5 fruit fly cellular contexts compared by ENCODE assay signal in genomic region chr3L:22179091-22179778, dm6.
TF ChIP-seq lines count a peak whose summit lies in the region.

No protein-coding gene starts in this region.

- TF ChIP-seq CTCF in whole organism, embryonic (GFP tag; optimal IDR thresholded peaks at IDR 0.05; lab: Kevin White, UChicago), result no peak

TF ChIP-seq in whole organism, 6 proteins besides CTCF, POLR2A, EP300 and RAD21:
- TF ChIP-seq Dll (optimal IDR thresholded peaks at IDR 0.05; lab: Kevin White, UChicago) (peak; percentile 68), pan (optimal IDR thresholded peaks at IDR 0.05; lab: Kevin White, UChicago) (no peak)
TF ChIP-seq in whole organism: peak in this region for 1.

TF ChIP-seq in whole organism, embryonic, 481 proteins besides CTCF, POLR2A, EP300 and RAD21:
- TF ChIP-seq Ets65A (GFP tag; lab: Kevin White, UChicago) (peak; percentile 46), ranshi (GFP tag; IDR thresholded peaks at IDR 0.05; lab: Robert Waterston, UW) (no peak), CG17385 (GFP tag; optimal IDR thresholded peaks at IDR 0.05; lab: Kevin White, UChicago) (no peak), slp2 (GFP tag; optimal IDR thresholded peaks at IDR 0.05; lab: Kevin White, UChicago) (no peak), tup (GFP tag; optimal IDR thresholded peaks at IDR 0.05; lab: Kevin White, UChicago) (no peak), stc (GFP tag; IDR thresholded peaks at IDR 0.05; lab: Robert Waterston, UW) (no peak), Blimp-1 (GFP tag; optimal IDR thresholded peaks at IDR 0.05; lab: Kevin White, UChicago) (no peak), CG15073 (GFP tag; optimal IDR thresholded peaks at IDR 0.05; lab: Kevin White, UChicago) (no peak), z (GFP tag; IDR thresholded peaks at IDR 0.05; lab: Robert Waterston, UW) (0 out of 3 replicates have a peak, but pooled peaks have one; percentile 35), CG33557 (GFP tag; optimal IDR thresholded peaks at IDR 0.05; lab: Kevin White, UChicago) (no peak), CG4404 (GFP tag; IDR thresholded peaks at IDR 0.05; lab: Robert Waterston, UW) (no peak), CoRest (tag; optimal IDR thresholded peaks at IDR 0.05; lab: Kevin White, UChicago) (no peak), Asciz (GFP tag; optimal IDR thresholded peaks at IDR 0.05; lab: Kevin White, UChicago) (no peak), Sox102F (GFP tag; optimal IDR thresholded peaks at IDR 0.05; lab: Kevin White, UChicago) (no peak), zen2 (GFP tag; IDR thresholded peaks at IDR 0.05; lab: Robert Waterston, UW; ENCODE audit: partially characterized antibody) (0 out of 3 replicates have a peak, but pooled peaks have one; percentile 17), Dad (GFP tag; optimal IDR thresholded peaks at IDR 0.05; lab: Kevin White, UChicago) (no peak)
TF ChIP-seq in whole organism, embryonic: peak in this region for 3.

TF ChIP-seq in whole organism, prepupa, 60 proteins besides CTCF, POLR2A, EP300 and RAD21 (continues in another document):
- no peak for TF ChIP-seq cyc (GFP tag; optimal IDR thresholded peaks at IDR 0.05; lab: Kevin White, UChicago)
- TF ChIP-seq CG11294 (GFP tag; IDR thresholded peaks at IDR 0.05; lab: Robert Waterston, UW), result no peak
- TF ChIP-seq CG6163 (GFP tag; IDR thresholded peaks at IDR 0.05; lab: Robert Waterston, UW), result no peak
- no peak for TF ChIP-seq Ets21C (GFP tag; optimal IDR thresholded peaks at IDR 0.05; lab: Kevin White, UChicago)
- no peak for TF ChIP-seq CG8119 (GFP tag; IDR thresholded peaks at IDR 0.05; lab: Robert Waterston, UW)
- peak in 1 of 2 experiments; percentile 11 for TF ChIP-seq salr (GFP tag; optimal IDR thresholded peaks at IDR 0.05; lab: Kevin White, UChicago)
- no peak for TF ChIP-seq Smox (GFP tag; optimal IDR thresholded peaks at IDR 0.05; lab: Kevin White, UChicago)
- TF ChIP-seq Eip93F (GFP tag; optimal IDR thresholded peaks at IDR 0.05; lab: Kevin White, UChicago), result no peak
- TF ChIP-seq CG4318 (GFP tag; optimal IDR thresholded peaks at IDR 0.05; lab: Kevin White, UChicago), result no peak
- TF ChIP-seq CG6808 (GFP tag; optimal IDR thresholded peaks at IDR 0.05; lab: Kevin White, UChicago), result no peak
- TF ChIP-seq CG10631 (GFP tag; optimal IDR thresholded peaks at IDR 0.05; lab: Kevin White, UChicago), result peak; percentile 8
- TF ChIP-seq dac (GFP tag; optimal IDR thresholded peaks at IDR 0.05; lab: Kevin White, UChicago), result no peak
- TF ChIP-seq Hr4 (GFP tag; optimal IDR thresholded peaks at IDR 0.05; lab: Kevin White, UChicago), result no peak
- no peak for TF ChIP-seq Hr39 (GFP tag; optimal IDR thresholded peaks at IDR 0.05; lab: Kevin White, UChicago)
- no peak for TF ChIP-seq Lpt (GFP tag; optimal IDR thresholded peaks at IDR 0.05; lab: Kevin White, UChicago)
- TF ChIP-seq CG34406 (GFP tag; optimal IDR thresholded peaks at IDR 0.05; lab: Kevin White, UChicago), result no peak
- TF ChIP-seq CG8319 (GFP tag; optimal IDR thresholded peaks at IDR 0.05; lab: Kevin White, UChicago), result no peak
- TF ChIP-seq CG31627 (GFP tag; optimal IDR thresholded peaks at IDR 0.05; lab: Kevin White, UChicago), result no peak
- TF ChIP-seq Gug (GFP tag; IDR thresholded peaks at IDR 0.05; lab: Robert Waterston, UW), result no peak
- TF ChIP-seq CG32006 (GFP tag; optimal IDR thresholded peaks at IDR 0.05; lab: Kevin White, UChicago), result peak; percentile 15
- no peak for TF ChIP-seq Sox15 (GFP tag; optimal IDR thresholded peaks at IDR 0.05; lab: Kevin White, UChicago)
- TF ChIP-seq Blimp-1 (GFP tag; optimal IDR thresholded peaks at IDR 0.05; lab: Kevin White, UChicago), result no peak
- TF ChIP-seq CG7368 (GFP tag; optimal IDR thresholded peaks at IDR 0.05; lab: Kevin White, UChicago), result no peak
- no peak for TF ChIP-seq CG8632 (GFP tag; optimal IDR thresholded peaks at IDR 0.05; lab: Kevin White, UChicago)
- TF ChIP-seq Eip78C (GFP tag; lab: Kevin White, UChicago), result peak; percentile 76
- no peak for TF ChIP-seq fd85E (GFP tag; optimal IDR thresholded peaks at IDR 0.05; lab: Kevin White, UChicago)
- TF ChIP-seq CG11902 (GFP tag; optimal IDR thresholded peaks at IDR 0.05; lab: Kevin White, UChicago), result no peak

TF ChIP-seq in whole organism, pupa, 21 proteins besides CTCF, POLR2A, EP300 and RAD21:
- TF ChIP-seq CG15710 (tag; optimal IDR thresholded peaks at IDR 0.05; lab: Kevin White, UChicago) (no peak), CG14655 (GFP tag; optimal IDR thresholded peaks at IDR 0.05; lab: Kevin White, UChicago) (peak; percentile 30), rn (GFP tag; IDR thresholded peaks at IDR 0.05; lab: Robert Waterston, UW) (no peak), CG17806 (tag; optimal IDR thresholded peaks at IDR 0.05; lab: Kevin White, UChicago) (peak; percentile 8), fd96Ca (GFP tag; IDR thresholded peaks at IDR 0.05; lab: Robert Waterston, UW) (0 out of 3 replicates have a peak, but pooled peaks have one; percentile 16), CG4496 (GFP tag; IDR thresholded peaks at IDR 0.05; lab: Robert Waterston, UW) (0 out of 3 replicates have a peak, but pooled peaks have one; percentile 7), Snoo (tag; optimal IDR thresholded peaks at IDR 0.05; lab: Kevin White, UChicago) (no peak), CG8159 (tag; optimal IDR thresholded peaks at IDR 0.05; lab: Kevin White, UChicago) (no peak)

TF ChIP-seq in whole organism, wandering third instar larva, 38 proteins besides CTCF, POLR2A, EP300 and RAD21:
- TF ChIP-seq Vsx2 (GFP tag; optimal IDR thresholded peaks at IDR 0.05; lab: Kevin White, UChicago; ENCODE audit: partially characterized antibody), result peak; percentile 75
- TF ChIP-seq woc (GFP tag; optimal IDR thresholded peaks at IDR 0.05; lab: Kevin White, UChicago), result peak; percentile 63
- TF ChIP-seq Abd-B (GFP tag; optimal IDR thresholded peaks at IDR 0.05; lab: Kevin White, UChicago), result no peak
- no peak for TF ChIP-seq psq (GFP tag; optimal IDR thresholded peaks at IDR 0.05; lab: Kevin White, UChicago)
